Fruit fly (Drosophila melanogaster) whole organism, embryonic: Measurements from ENCODE around the gene CG16789.

Experiments used
- Atf6 ChIP-seq: fragments of 200-800 bp; sonication (Bioruptor generic); IDR thresholded peaks from 2 replicates; pipeline ENCODE4 v1.3.6; 2022; ENCODE audit warnings: missing biosample characterization, missing genetic modification characterization
- BEAF-32 ChIP-seq: fragments of 200-800 bp; sonication (Bioruptor generic); optimal IDR thresholded peaks from 3 replicates; lab custom pipeline; 2017; ENCODE audit warnings: missing biosample characterization, missing genetic modification characterization, mild to moderate bottlenecking, moderate library complexity, missing genetic modification reagents
- CG11456 ChIP-seq: fragments of 200-800 bp; sonication (Bioruptor generic); IDR thresholded peaks from 3 replicates; pipeline ENCODE4 v1.3.6; 2022; ENCODE audit warnings: missing biosample characterization, missing genetic modification characterization
- CG14050 ChIP-seq: fragments of 200-800 bp; sonication (Bioruptor generic); IDR thresholded peaks from 3 replicates; pipeline ENCODE4 v1.3.6; 2022; ENCODE audit warnings: missing biosample characterization, missing genetic modification characterization
- CG1603 ChIP-seq: fragments of 200-800 bp; sonication (Bioruptor generic); optimal IDR thresholded peaks from 2 replicates; lab custom pipeline; 2019; ENCODE audit warnings: missing biosample characterization, mild to moderate bottlenecking, missing genetic modification characterization, moderate library complexity
- CG17829 ChIP-seq: fragments of 200-800 bp; optimal IDR thresholded peaks from 2 replicates; lab custom pipeline; 2019; ENCODE audit warnings: missing biosample characterization, mild to moderate bottlenecking, missing genetic modification characterization, moderate library complexity
- CG17912 ChIP-seq: fragments of 200-800 bp; sonication (Bioruptor generic); optimal IDR thresholded peaks from 2 replicates; lab custom pipeline; 2018; ENCODE audit warnings: missing biosample characterization, mild to moderate bottlenecking, missing genetic modification characterization
- CG2678 ChIP-seq: fragments of 200-800 bp; sonication (Bioruptor generic); optimal IDR thresholded peaks from 3 replicates; lab custom pipeline; 2019; ENCODE audit warnings: missing biosample characterization, mild to moderate bottlenecking, missing genetic modification characterization, moderate library complexity
- CG2889 ChIP-seq: fragments of 200-800 bp; sonication (Bioruptor generic); IDR thresholded peaks from 3 replicates; pipeline ENCODE4 v1.3.6; 2022; ENCODE audit warnings: missing biosample characterization, missing genetic modification characterization
- CG30403 ChIP-seq: fragments of 200-800 bp; sonication (Bioruptor generic); optimal IDR thresholded peaks from 3 replicates; lab custom pipeline; 2016; ENCODE audit warnings: missing biosample characterization, missing genetic modification characterization
- CG32767 ChIP-seq: fragments of 200-800 bp; sonication (Bioruptor generic); IDR thresholded peaks from 2 replicates; pipeline ENCODE4 v1.3.6; 2022; ENCODE audit warnings: missing biosample characterization, missing genetic modification characterization
- CG34224 ChIP-seq: fragments of 200-800 bp; sonication (Bioruptor generic); IDR thresholded peaks from 3 replicates; pipeline ENCODE4 v1.3.6; 2022; ENCODE audit warnings: missing biosample characterization, missing genetic modification characterization; ENCODE audit not compliant: partially characterized antibody
- CG3847 ChIP-seq: fragments of 200-800 bp; sonication (Bioruptor generic); IDR thresholded peaks from 2 replicates; pipeline ENCODE4 v1.3.6; 2022; ENCODE audit warnings: missing biosample characterization, missing genetic modification characterization
- CG3995 ChIP-seq: fragments of 200-800 bp; sonication (Bioruptor generic); optimal IDR thresholded peaks from 3 replicates; lab custom pipeline; 2016; ENCODE audit warnings: missing biosample characterization, missing genetic modification characterization
- CG43689 ChIP-seq: fragments of 200-800 bp; sonication (Bioruptor generic); IDR thresholded peaks from 2 replicates; pipeline ENCODE4 v1.3.6; 2022; ENCODE audit warnings: missing biosample characterization, missing genetic modification characterization
- CG4854 ChIP-seq: fragments of 200-800 bp; sonication (Bioruptor generic); optimal IDR thresholded peaks from 2 replicates; lab custom pipeline; 2016; ENCODE audit warnings: missing biosample characterization, missing genetic modification characterization, inconsistent platforms
- CG5245 ChIP-seq: fragments of 200-800 bp; sonication (Bioruptor generic); optimal IDR thresholded peaks from 3 replicates; lab custom pipeline; 2016; ENCODE audit warnings: missing biosample characterization, missing genetic modification characterization
- CG6854 ChIP-seq: fragments of 200-800 bp; sonication (Bioruptor generic); optimal IDR thresholded peaks from 3 replicates; lab custom pipeline; 2017; ENCODE audit warnings: missing biosample characterization, mild to moderate bottlenecking, missing genetic modification characterization
- CG8281 ChIP-seq: fragments of 200-800 bp; sonication (Bioruptor generic); optimal IDR thresholded peaks from 2 replicates; lab custom pipeline; 2018; ENCODE audit warnings: missing biosample characterization, mild to moderate bottlenecking, missing genetic modification characterization, moderate library complexity
- CG9797 ChIP-seq: fragments of 200-800 bp; sonication (Bioruptor generic); optimal IDR thresholded peaks from 3 replicates; lab custom pipeline; 2018; ENCODE audit warnings: missing biosample characterization, mild to moderate bottlenecking, missing genetic modification characterization
- Dref ChIP-seq: fragments of 200-800 bp; sonication (Bioruptor generic); IDR thresholded peaks from 2 replicates; pipeline ENCODE4 v1.3.6; 2022; ENCODE audit warnings: missing biosample characterization, missing genetic modification characterization
- H15 ChIP-seq: fragments of 200-800 bp; sonication (Bioruptor generic); IDR thresholded peaks from 3 replicates; pipeline ENCODE4 v1.3.6; 2022; ENCODE audit warnings: missing biosample characterization, missing genetic modification characterization
- Hand ChIP-seq: fragments of 200-800 bp; sonication (Bioruptor generic); optimal IDR thresholded peaks from 2 replicates; lab custom pipeline; 2017; ENCODE audit warnings: mild to moderate bottlenecking, missing biosample characterization, missing genetic modification reagents, missing genetic modification characterization
- Hr51 ChIP-seq, 2 experiments: fragments of 200-800 bp; sonication (Bioruptor generic); optimal IDR thresholded peaks; 2 replicates in 1 of 2; 3 replicates in 1 of 2; lab custom pipeline; 2016 to 2018; ENCODE audit warnings: missing biosample characterization in 2 of 2, missing genetic modification characterization in 2 of 2, mild to moderate bottlenecking in 1 of 2, moderate library complexity in 1 of 2
- Ravus ChIP-seq: fragments of 200-800 bp; sonication (Bioruptor generic); IDR thresholded peaks from 2 replicates; pipeline ENCODE4 v1.3.6; 2022; ENCODE audit warnings: missing biosample characterization, missing genetic modification characterization
- Sin3A ChIP-seq: fragments of >200 bp; optimal IDR thresholded peaks from 2 replicates; lab custom pipeline; 2018
- ato ChIP-seq: fragments of 200-800 bp; sonication (Bioruptor generic); IDR thresholded peaks from 2 replicates; pipeline ENCODE4 v1.3.6; 2022; ENCODE audit warnings: missing biosample characterization, missing genetic modification characterization; ENCODE audit not compliant: partially characterized antibody
- chn ChIP-seq: fragments of 200-800 bp; sonication (Bioruptor generic); optimal IDR thresholded peaks from 2 replicates; lab custom pipeline; 2016; ENCODE audit warnings: missing biosample characterization, missing genetic modification characterization
- danr ChIP-seq: fragments of 200-800 bp; sonication (Bioruptor generic); IDR thresholded peaks from 2 replicates; pipeline ENCODE4 v1.3.6; 2022; ENCODE audit warnings: missing biosample characterization, missing genetic modification characterization
- emc ChIP-seq: fragments of 200-800 bp; sonication (Bioruptor generic); optimal IDR thresholded peaks from 2 replicates; lab custom pipeline; 2016; ENCODE audit warnings: missing biosample characterization, missing genetic modification characterization
- exex ChIP-seq: fragments of 200-800 bp; sonication (Bioruptor generic); optimal IDR thresholded peaks from 4 replicates; lab custom pipeline; 2018; ENCODE audit warnings: missing biosample characterization, mild to moderate bottlenecking, missing genetic modification characterization, moderate library complexity
- eyg ChIP-seq: fragments of 200-800 bp; sonication (Bioruptor generic); optimal IDR thresholded peaks from 3 replicates; lab custom pipeline; 2016; ENCODE audit warnings: missing biosample characterization, missing genetic modification characterization
- fd96Cb ChIP-seq: fragments of 200-800 bp; sonication (Bioruptor generic); optimal IDR thresholded peaks from 2 replicates; lab custom pipeline; 2018; ENCODE audit warnings: missing biosample characterization, mild to moderate bottlenecking, missing genetic modification characterization, moderate library complexity
- fu2 ChIP-seq: fragments of 200-800 bp; sonication (Bioruptor generic); optimal IDR thresholded peaks from 2 replicates; lab custom pipeline; 2016; ENCODE audit warnings: missing biosample characterization, missing genetic modification characterization
- kni ChIP-seq: fragments of 200-800 bp; sonication (Bioruptor generic); optimal IDR thresholded peaks from 3 replicates; lab custom pipeline; 2017; ENCODE audit warnings: mild to moderate bottlenecking, missing biosample characterization, missing genetic modification reagents, missing genetic modification characterization
- knrl ChIP-seq: fragments of 200-800 bp; sonication (Bioruptor generic); IDR thresholded peaks from 3 replicates; pipeline ENCODE4 v1.3.6; 2022; ENCODE audit warnings: missing biosample characterization, missing genetic modification characterization; ENCODE audit not compliant: partially characterized antibody
- luna ChIP-seq: fragments of 200-800 bp; sonication (Bioruptor generic); optimal IDR thresholded peaks from 2 replicates; lab custom pipeline; 2016; ENCODE audit warnings: missing biosample characterization, missing genetic modification characterization
- nmo ChIP-seq: fragments of 200-800 bp; sonication (Bioruptor generic); optimal IDR thresholded peaks from 2 replicates; lab custom pipeline; 2018; ENCODE audit warnings: missing biosample characterization, mild to moderate bottlenecking, missing genetic modification characterization, moderate library complexity
- pho ChIP-seq: fragments of 200-800 bp; sonication (Bioruptor generic); optimal IDR thresholded peaks from 2 replicates; lab custom pipeline; 2016; ENCODE audit warnings: missing biosample characterization, missing genetic modification characterization
- pita ChIP-seq: fragments of 200-800 bp; sonication (Bioruptor generic); optimal IDR thresholded peaks from 2 replicates; lab custom pipeline; 2017; ENCODE audit warnings: missing biosample characterization, mild to moderate bottlenecking, missing genetic modification characterization
- prd ChIP-seq, 3 experiments: fragments of >200 bp in 2 of 3; fragments of 200-800 bp in 1 of 3; sonication (Bioruptor generic) in 1 of 3; optimal IDR thresholded peaks in 2 of 3; IDR thresholded peaks in 1 of 3; 2 replicates in 2 of 3; 3 replicates in 1 of 3; pipeline versions ENCODE4 v1.3.6 to Lab custom; 2017 to 2022; ENCODE audit warnings: missing biosample characterization in 1 of 3, missing genetic modification characterization in 1 of 3
- repo ChIP-seq: fragments of 200-800 bp; sonication (Bioruptor generic); optimal IDR thresholded peaks from 2 replicates; lab custom pipeline; 2016; ENCODE audit warnings: missing biosample characterization, missing genetic modification characterization
- sens ChIP-seq: fragments of 200-800 bp; sonication (Bioruptor generic); peaks from one replicate; lab custom pipeline; 2016; ENCODE audit warnings: missing biosample characterization, missing genetic modification characterization
- tna ChIP-seq: fragments of 200-800 bp; sonication (Bioruptor generic); IDR thresholded peaks from 2 replicates; pipeline ENCODE4 v1.3.6; 2022; ENCODE audit warnings: missing biosample characterization, missing genetic modification characterization; ENCODE audit not compliant: partially characterized antibody
- toy ChIP-seq: fragments of 200-800 bp; sonication (Bioruptor generic); IDR thresholded peaks from 2 replicates; pipeline ENCODE4 v1.3.6; 2022; ENCODE audit warnings: missing biosample characterization, missing genetic modification characterization
- vfl ChIP-seq: fragments of 200-800 bp; sonication (Bioruptor generic); optimal IDR thresholded peaks from 2 replicates; lab custom pipeline; 2016; ENCODE audit warnings: missing biosample characterization, missing genetic modification characterization
- wdn ChIP-seq: fragments of 200-800 bp; sonication (Bioruptor generic); IDR thresholded peaks from 2 replicates; pipeline ENCODE4 v1.3.6; 2022; ENCODE audit warnings: missing biosample characterization, missing genetic modification characterization
- z ChIP-seq: fragments of 200-800 bp; sonication (Bioruptor generic); IDR thresholded peaks from 3 replicates; pipeline ENCODE4 v1.3.6; 2022; ENCODE audit warnings: missing biosample characterization, missing genetic modification characterization
- zf30C ChIP-seq: fragments of 200-800 bp; sonication (Bioruptor generic); optimal IDR thresholded peaks from 3 replicates; lab custom pipeline; 2018; ENCODE audit warnings: missing biosample characterization, mild to moderate bottlenecking, missing genetic modification characterization

The CG16789 gene

DNA sequence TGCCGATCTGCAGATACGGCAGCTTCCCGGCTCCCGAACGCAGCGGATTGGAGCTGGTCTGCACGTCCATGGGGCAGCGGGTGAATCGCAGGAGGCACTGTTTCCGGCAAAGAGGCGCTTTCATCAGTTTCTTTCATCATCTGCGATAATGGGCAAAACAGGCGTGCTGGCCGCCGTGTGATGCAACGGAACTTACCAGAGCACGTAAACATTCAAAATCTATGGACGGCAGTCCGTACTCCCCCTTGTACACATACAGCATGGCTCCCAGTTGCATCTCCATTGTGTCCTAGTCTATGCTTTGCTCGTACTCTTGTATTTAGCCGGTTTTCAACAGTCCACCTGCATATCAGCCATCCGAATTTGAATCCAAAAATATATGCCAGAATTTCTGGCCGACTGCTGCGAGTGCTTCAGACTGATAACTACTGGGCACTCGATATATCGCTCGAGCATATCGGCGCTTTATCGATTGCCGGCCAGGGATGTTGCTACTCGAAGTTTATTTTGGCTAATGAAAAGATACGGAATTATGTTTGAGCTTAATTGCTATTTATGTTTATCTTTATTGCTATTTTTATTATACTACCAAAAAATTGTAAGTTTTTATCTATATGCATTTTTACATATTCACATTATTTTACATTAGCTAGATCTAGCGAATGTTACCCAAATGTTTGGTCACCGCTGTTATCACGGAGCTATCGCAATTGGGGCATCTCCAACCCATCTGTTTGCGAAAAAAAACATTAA is 2.6 kb upstream of the CG16789 start, which contains the start of the genes CG9393 and Vps45 (continued):
- TF ChIP-seq Hand: no peak
- peak; percentile 70 for TF ChIP-seq CG3847 (GFP tag; lab: Robert Waterston, UW)
- peak; percentile 52 for TF ChIP-seq vfl (GFP tag; lab: Kevin White, UChicago)
- TF ChIP-seq CG2678: no peak
- no peak for TF ChIP-seq CG1603 (tag; lab: Kevin White, UChicago)
- no peak for TF ChIP-seq CG14050 (GFP tag; lab: Robert Waterston, UW)
- TF ChIP-seq danr: no peak
- TF ChIP-seq chn (GFP tag; lab: Kevin White, UChicago): peak; percentile 83
- no peak for TF ChIP-seq prd (optimal IDR thresholded peaks at IDR 0.05; lab: Kevin White, UChicago)
- peak; percentile 66 for TF ChIP-seq prd (GFP tag; IDR thresholded peaks at IDR 0.05; lab: Robert Waterston, UW)
- TF ChIP-seq CG3995 (GFP tag; lab: Kevin White, UChicago): peak; percentile 92
- TF ChIP-seq pita (GFP tag; lab: Kevin White, UChicago): no peak
- peak; percentile 87 for TF ChIP-seq tna (GFP tag; lab: Robert Waterston, UW)
- TF ChIP-seq CG2889 (GFP tag; lab: Robert Waterston, UW): 0 out of 3 replicates have a peak, but pooled peaks have one; percentile 4
- peak; percentile 87 for TF ChIP-seq ato (GFP tag; lab: Robert Waterston, UW)
- TF ChIP-seq zf30C (GFP tag; lab: Kevin White, UChicago): no peak
- no peak; the same call in 1 of the 2 replicates for TF ChIP-seq Atf6 (GFP tag; lab: Robert Waterston, UW)
- no peak for TF ChIP-seq wdn (GFP tag; lab: Robert Waterston, UW)
- no peak; the same call in 1 of the 2 replicates for TF ChIP-seq Ravus
- peak; percentile 95 for TF ChIP-seq knrl (GFP tag; lab: Robert Waterston, UW)
- TF ChIP-seq H15 (GFP tag; lab: Robert Waterston, UW): no peak
- peak; percentile 10 for TF ChIP-seq CG5245 (GFP tag; lab: Kevin White, UChicago)
- peak; percentile 75 for TF ChIP-seq CG17829 (tag; lab: Kevin White, UChicago)
- TF ChIP-seq CG17912 (GFP tag; lab: Kevin White, UChicago): peak; percentile 0
- peak; percentile 53 for TF ChIP-seq CG9797 (GFP tag; lab: Kevin White, UChicago)
- TF ChIP-seq z: no peak
- peak; percentile 91 for TF ChIP-seq Dref (GFP tag; lab: Robert Waterston, UW)
- no peak for TF ChIP-seq toy
- TF ChIP-seq fu2 (GFP tag; lab: Kevin White, UChicago): peak; percentile 71
- no peak for TF ChIP-seq CG43689 (GFP tag; lab: Robert Waterston, UW)
- peak; percentile 98 for TF ChIP-seq BEAF-32
- peak; percentile 59 for TF ChIP-seq kni (GFP tag; lab: Kevin White, UChicago)
- TF ChIP-seq CG30403 (GFP tag; lab: Kevin White, UChicago): peak; percentile 77
- TF ChIP-seq CG11456 (GFP tag; lab: Robert Waterston, UW): no peak
- TF ChIP-seq repo (GFP tag; lab: Kevin White, UChicago): no peak
- TF ChIP-seq sens (GFP tag; lab: Kevin White, UChicago): peak; percentile 94
- TF ChIP-seq emc: peak; percentile 37
- TF ChIP-seq eyg (GFP tag; lab: Kevin White, UChicago): no peak
- TF ChIP-seq CG34224 (GFP tag; lab: Robert Waterston, UW): peak; percentile 91
- TF ChIP-seq CG32767: no peak
- no peak for TF ChIP-seq fd96Cb
- TF ChIP-seq Hr51 (GFP tag; optimal IDR thresholded peaks at IDR 0.05; lab: Kevin White, UChicago): peak in 1 of 2 experiments; percentile 78
- peak; percentile 17 for TF ChIP-seq luna (GFP tag; lab: Kevin White, UChicago)
- TF ChIP-seq CG4854 (GFP tag; lab: Kevin White, UChicago): peak; percentile 43
- TF ChIP-seq CG6854 (GFP tag; lab: Kevin White, UChicago): no peak
- peak; percentile 86 for TF ChIP-seq nmo (GFP tag; lab: Kevin White, UChicago)
- TF ChIP-seq pho (GFP tag; lab: Kevin White, UChicago): peak; percentile 81
- peak; percentile 96 for TF ChIP-seq Sin3A
- TF ChIP-seq CG8281 (tag; lab: Kevin White, UChicago): no peak
- TF ChIP-seq exex (tag; lab: Kevin White, UChicago): peak; percentile 46
